Worm (Caenorhabditis elegans): Measurements from ENCODE around the gene Y39A1A.22.

Y39A1A.22 gene

ce11 chrIII:10706972-10707438 is at the start of gene Y39A1A.22, which contains the start of gene Y39A1A.21:
Y39A1A.22 (minus strand) TSS chrIII:10707028.
Y39A1A.21 (minus strand) TSS chrIII:10707022.
- TF ChIP-seq Y56A3A.18 (GFP tag; IDR thresholded peaks at IDR 0.05) = 0 out of 2 replicates have a peak, but pooled peaks have one; percentile 14
- peak; percentile 43; the same call in 1 of the 2 replicates for TF ChIP-seq Y95B8A.8 (GFP tag; IDR thresholded peaks at IDR 0.05)
- TF ChIP-seq ceh-40 (GFP tag; IDR thresholded peaks at IDR 0.05) = no peak
- TF ChIP-seq let-607 (tag; optimal IDR thresholded peaks at IDR 0.05) = peak in 1 of 2 experiments; percentile 26
- no peak for TF ChIP-seq nfya-1 (tag; optimal IDR thresholded peaks at IDR 0.05; ENCODE audit: borderline replicate concordance, insufficient read depth)
- peak in 1 of 3 experiments; percentile 78 for TF ChIP-seq lin-35 (GFP tag; optimal IDR thresholded peaks at IDR 0.05)
- no peak for TF ChIP-seq C17E4.6 (GFP tag; IDR thresholded peaks at IDR 0.05)
- no peak for TF ChIP-seq zfh-2 (GFP tag; conservative IDR thresholded peaks at IDR 0.05)
- peak; percentile 65 for TF ChIP-seq ceh-91 (GFP tag; IDR thresholded peaks at IDR 0.05)
- no peak for TF ChIP-seq Y53F4B.3 (GFP tag; IDR thresholded peaks at IDR 0.05)
- no peak for TF ChIP-seq die-1 (tag; optimal IDR thresholded peaks at IDR 0.05)
- TF ChIP-seq sea-2 (GFP tag; IDR thresholded peaks at IDR 0.05) = no peak
- TF ChIP-seq attf-6 (GFP tag; IDR thresholded peaks at IDR 0.05) = no peak
- peak; percentile 99 for TF ChIP-seq ztf-18 (tag; optimal IDR thresholded peaks at IDR 0.05)
- TF ChIP-seq K11D2.4 (GFP tag; IDR thresholded peaks at IDR 0.05) = peak; percentile 74
- TF ChIP-seq bed-2 (GFP tag; IDR thresholded peaks at IDR 0.05) = no peak
- peak; percentile 71 for TF ChIP-seq lsl-1 (GFP tag; optimal IDR thresholded peaks at IDR 0.05)
- TF ChIP-seq efl-1 (GFP tag; optimal IDR thresholded peaks at IDR 0.05) = peak; percentile 28
- peak; percentile 70 for TF ChIP-seq nhr-80 (tag; optimal IDR thresholded peaks at IDR 0.05)
- no peak for TF ChIP-seq T26A5.8 (tag; optimal IDR thresholded peaks at IDR 0.05)
- no peak for TF ChIP-seq Y67H2A.10 (GFP tag; conservative IDR thresholded peaks at IDR 0.05)
- no peak for TF ChIP-seq F39B2.1 (GFP tag; IDR thresholded peaks at IDR 0.05)
- no peak for TF ChIP-seq F57C9.4 (tag; optimal IDR thresholded peaks at IDR 0.05)
- peak; percentile 37; the same call in 1 of the 2 replicates for TF ChIP-seq C06A6.2 (GFP tag; conservative IDR thresholded peaks at IDR 0.05)
- peak; percentile 57 for TF ChIP-seq ceh-27 (GFP tag; optimal IDR thresholded peaks at IDR 0.05)
- TF ChIP-seq ztf-6 (GFP tag; IDR thresholded peaks at IDR 0.05) = peak; percentile 50; the same call in 1 of the 2 replicates
- TF ChIP-seq pha-4 (tag; optimal IDR thresholded peaks at IDR 0.05) = peak; percentile 2
- TF ChIP-seq nfya-2 (GFP tag; IDR thresholded peaks at IDR 0.05) = no peak
- TF ChIP-seq egl-18 (GFP tag; IDR thresholded peaks at IDR 0.05) = no peak
- TF ChIP-seq atf-7 (tag; optimal IDR thresholded peaks at IDR 0.05) = peak; percentile 58
- TF ChIP-seq F37B4.10 (GFP tag; IDR thresholded peaks at IDR 0.05) = no peak
- peak; percentile 79 for TF ChIP-seq rcor-1 (GFP tag; IDR thresholded peaks at IDR 0.05)
- no peak for TF ChIP-seq ztf-22 (GFP tag; optimal IDR thresholded peaks at IDR 0.05)
- peak; percentile 69 for TF ChIP-seq tlf-1 (GFP tag; optimal IDR thresholded peaks at IDR 0.05)
- TF ChIP-seq F22D6.2 (tag; optimal IDR thresholded peaks at IDR 0.05) = no peak
- TF ChIP-seq F49E8.2 (tag; optimal IDR thresholded peaks at IDR 0.05; ENCODE audit: insufficient read depth) = no peak
- TF ChIP-seq K12H6.12 (tag; optimal IDR thresholded peaks at IDR 0.05) = peak; percentile 11
- peak; percentile 70 for TF ChIP-seq B0336.3 (GFP tag; IDR thresholded peaks at IDR 0.05)
- no peak for TF ChIP-seq snpc-1.3 (tag; optimal IDR thresholded peaks at IDR 0.05; ENCODE audit: insufficient read depth)
- no peak for TF ChIP-seq nhr-90 (tag; optimal IDR thresholded peaks at IDR 0.05)
- TF ChIP-seq F55B11.4 (tag; optimal IDR thresholded peaks at IDR 0.05; ENCODE audit: borderline replicate concordance, insufficient read depth) = no peak
- peak; percentile 74; the same call in 1 of the 2 replicates for TF ChIP-seq ekl-4 (GFP tag; IDR thresholded peaks at IDR 0.05)
- peak; percentile 74 for TF ChIP-seq F33H1.4 (GFP tag; IDR thresholded peaks at IDR 0.05)
- TF ChIP-seq aptf-2 (GFP tag; conservative IDR thresholded peaks at IDR 0.05) = no peak
- no peak for TF ChIP-seq snpc-4 (GFP tag; optimal IDR thresholded peaks at IDR 0.05)
- peak; percentile 40 to 59 (median 48) for TF ChIP-seq snpc-4 (tag; optimal IDR thresholded peaks at IDR 0.05)
- TF ChIP-seq lin-54 (GFP tag; optimal IDR thresholded peaks at IDR 0.05) = peak; percentile 80
- no peak for TF ChIP-seq hlh-12 (tag; optimal IDR thresholded peaks at IDR 0.05)
